Fruit fly (Drosophila melanogaster) S2 (cell line): ENCODE measurements around the gene smo.

Experiments used
- CG8478 ChIP-seq: fragments of >200 bp; optimal IDR thresholded peaks from 2 replicates; lab custom pipeline; 2018
- CTCF ChIP-seq, 2 experiments: fragments of >200 bp; optimal IDR thresholded peaks; 2 replicates each; lab custom pipeline; 2018

smo gene

dm6 chr2L:252174-252573 is 25.2 kb upstream of the smo start, which contains the start of gene Rpp30:
TSS of gene Rpp30 (minus strand) at chr2L:252373.
- TF ChIP-seq CG8478 (lab: Kevin White, UChicago) = no peak
- TF ChIP-seq CTCF (optimal IDR thresholded peaks at IDR 0.05; lab: Kevin White, UChicago) = peak in 1 of 2 experiments; percentile 21

- no peak for TF ChIP-seq CTCF (optimal IDR thresholded peaks at IDR 0.05; lab: Kevin White, UChicago)
- TF ChIP-seq CG8478 (lab: Kevin White, UChicago) = no peak
These were observed 9.8 kb upstream of the smo start, which contains the start of gene CG17075 for dm6 chr2L:267441-268089. TSS of gene CG17075 (minus strand) at chr2L:267505.

- TF ChIP-seq CG8478 (lab: Kevin White, UChicago) (no peak), CTCF (optimal IDR thresholded peaks at IDR 0.05; lab: Kevin White, UChicago) (no peak)
These were observed 8.6 kb upstream of the smo start, which contains the start of gene CG3345 for dm6 chr2L:268788-269187. TSS of gene CG3345 (plus strand) at chr2L:269088.

- no peak for TF ChIP-seq CG8478 (lab: Kevin White, UChicago)
- TF ChIP-seq CTCF (optimal IDR thresholded peaks at IDR 0.05; lab: Kevin White, UChicago) = no peak
These were observed 5.8 kb upstream of the smo start, which contains the start of gene Dus1 for dm6 chr2L:271553-271952. TSS of gene Dus1 (minus strand) at chr2L:271744.

dm6 chr2L:273603-274002 is 3.8 kb upstream of the smo start, which contains the start of the genes mbm and CG11555:
TSS of gene mbm (minus strand) at chr2L:273715.
TSS of gene CG11555 (plus strand) at chr2L:273836.
- TF ChIP-seq CG8478 (lab: Kevin White, UChicago) (no peak), CTCF (optimal IDR thresholded peaks at IDR 0.05; lab: Kevin White, UChicago) (no peak)

dm6 chr2L:278134-278533 is 752 bp downstream of the smo start, which contains the start of gene CG17078:
TSS of gene CG17078 (minus strand) at chr2L:278234.
- no peak for TF ChIP-seq CTCF (optimal IDR thresholded peaks at IDR 0.05; lab: Kevin White, UChicago)

- TF ChIP-seq CTCF (optimal IDR thresholded peaks at IDR 0.05; lab: Kevin White, UChicago) = peak in 1 of 2 experiments; percentile 35
- TF ChIP-seq CG8478 (lab: Kevin White, UChicago) = no peak
These were observed 5.7 kb downstream of the smo start, which contains the start of gene CG11601 for dm6 chr2L:283071-283482. TSS of gene CG11601 (minus strand) at chr2L:283269.

- TF ChIP-seq CG8478 (lab: Kevin White, UChicago) = no peak
- no peak for TF ChIP-seq CTCF (optimal IDR thresholded peaks at IDR 0.05; lab: Kevin White, UChicago)
These were observed 8.2 kb downstream of the smo start for dm6 chr2L:285596-286023.

dm6 chr2L:286421-286820 is 9.0 kb downstream of the smo start:
- TF ChIP-seq CTCF (optimal IDR thresholded peaks at IDR 0.05; lab: Kevin White, UChicago) = no peak
- no peak for TF ChIP-seq CG8478 (lab: Kevin White, UChicago)

- TF ChIP-seq CTCF (optimal IDR thresholded peaks at IDR 0.05; lab: Kevin White, UChicago) (no peak), CG8478 (lab: Kevin White, UChicago) (no peak)
These were observed 11.7 kb downstream of the smo start, which contains the start of gene Amnionless for dm6 chr2L:289044-289443. TSS of gene Amnionless (minus strand) at chr2L:289144.

dm6 chr2L:290373-290772 is 13.0 kb downstream of the smo start:
- no peak for TF ChIP-seq CG8478 (lab: Kevin White, UChicago)
- no peak for TF ChIP-seq CTCF (optimal IDR thresholded peaks at IDR 0.05; lab: Kevin White, UChicago)

- TF ChIP-seq CG8478 (lab: Kevin White, UChicago) = no peak
- no peak for TF ChIP-seq CTCF (optimal IDR thresholded peaks at IDR 0.05; lab: Kevin White, UChicago)
These were observed 13.6 kb downstream of the smo start for dm6 chr2L:290949-291348.

- no peak for TF ChIP-seq CTCF (optimal IDR thresholded peaks at IDR 0.05; lab: Kevin White, UChicago)
- no peak for TF ChIP-seq CG8478 (lab: Kevin White, UChicago)
These were observed 14.3 kb downstream of the smo start, which contains the start of gene CG3625 for dm6 chr2L:291657-292056. TSS of gene CG3625 (minus strand) at chr2L:291795.

dm6 chr2L:292301-292700 is 14.9 kb downstream of the smo start, which contains the start of gene CG11562:
TSS of gene CG11562 (plus strand) at chr2L:292419.
- TF ChIP-seq CG8478 (lab: Kevin White, UChicago) (no peak), CTCF (optimal IDR thresholded peaks at IDR 0.05; lab: Kevin White, UChicago) (no peak)
